Fruit fly (Drosophila melanogaster) whole organism: Measurements from ENCODE around the gene Cks85A.

Experiments used
- CG8478 ChIP-seq: fragments of >200 bp; optimal IDR thresholded peaks from 2 replicates; lab custom pipeline; 2018; ENCODE audit warnings: inconsistent platforms
- Dll ChIP-seq: fragments of >200 bp; optimal IDR thresholded peaks from 2 replicates; lab custom pipeline; 2017
- EcR ChIP-seq, 2 experiments: fragments of >200 bp; optimal IDR thresholded peaks; 2 replicates each; lab custom pipeline; 2017; ENCODE audit warnings: missing biosample characterization in 2 of 2, missing genetic modification characterization in 2 of 2, missing genetic modification reagents in 2 of 2
- pan ChIP-seq: fragments of >200 bp; optimal IDR thresholded peaks from 2 replicates; lab custom pipeline; 2017
- psq ChIP-seq: fragments of >200 bp; optimal IDR thresholded peaks from 2 replicates; lab custom pipeline; 2017
- usp ChIP-seq: fragments of >200 bp; optimal IDR thresholded peaks from 2 replicates; lab custom pipeline; 2017; ENCODE audit warnings: missing biosample characterization, missing genetic modification characterization, mixed read lengths

dm6 chr3R:8707166-8707565 is 11.1 kb downstream of the Cks85A start:
- TF ChIP-seq CG8478 (no peak), psq (no peak), pan (lab: Kevin White, UChicago) (no peak), EcR (GFP tag; optimal IDR thresholded peaks at IDR 0.05; lab: Kevin White, UChicago) (no peak), usp (GFP tag; lab: Kevin White, UChicago) (no peak), Dll (no peak)
